Fruit fly (Drosophila melanogaster): ENCODE results near the gene ClC-a.

- no peak for TF ChIP-seq psq (optimal IDR thresholded peaks at IDR 0.05)
- TF ChIP-seq ttk (optimal IDR thresholded peaks at IDR 0.05), result no peak
- TF ChIP-seq Sin3A (optimal IDR thresholded peaks at IDR 0.05), result no peak
- no peak for TF ChIP-seq h (optimal IDR thresholded peaks at IDR 0.05)
- no peak for TF ChIP-seq insv (optimal IDR thresholded peaks at IDR 0.05)
- TF ChIP-seq Myc (optimal IDR thresholded peaks at IDR 0.05), result no peak
These were observed 56.2 kb downstream of the ClC-a start for dm6 chr3R:11756762-11757161.

Data from Kc167 (cell line).